Worm (Caenorhabditis elegans) whole organism, L4 larva: ENCODE results near the gene crn-6.

Experiments
- T20F7.1 ChIP-seq: fragments of 200-800 bp; sonication (Bioruptor generic); optimal IDR thresholded peaks from 2 replicates; lab custom pipeline; 2018; ENCODE audit warnings: mild to moderate bottlenecking, missing genetic modification characterization, missing compliant biosample characterization
- T26A8.4 ChIP-seq: fragments of 200-800 bp; sonication (Bioruptor generic); IDR thresholded peaks from 2 replicates; pipeline ENCODE4 v1.3.6; 2022; ENCODE audit warnings: missing genetic modification characterization, missing compliant biosample characterization
- Y48G9A.11 ChIP-seq: fragments of 200-800 bp; sonication (Bioruptor generic); IDR thresholded peaks from 2 replicates; pipeline ENCODE4 v1.3.6; 2022; ENCODE audit warnings: missing genetic modification reagents, missing genetic modification characterization, missing compliant biosample characterization
- aha-1 ChIP-seq: fragments of 150-350 bp; peaks from one replicate; lab custom pipeline; 2014; ENCODE audit warnings: missing biosample characterization, missing genetic modification characterization
- aly-2 ChIP-seq: sonication (generic microtip); optimal IDR thresholded peaks from 2 replicates; lab custom pipeline; 2018; ENCODE audit warnings: missing biosample characterization, missing genetic modification characterization
- ama-1 ChIP-seq: fragments of 150-350 bp; optimal IDR thresholded peaks from 2 replicates; lab custom pipeline; 2014; ENCODE audit warnings: inconsistent platforms, mixed read lengths
- arid-1 ChIP-seq: fragments of 200-800 bp; sonication (Bioruptor generic); conservative IDR thresholded peaks from 2 replicates; pipeline ENCODE4 v1.3.6; 2022; ENCODE audit warnings: missing genetic modification reagents, missing genetic modification characterization, missing compliant biosample characterization
- ceh-32 ChIP-seq: sonication (generic microtip); optimal IDR thresholded peaks from 2 replicates; lab custom pipeline; 2016; ENCODE audit warnings: mild to moderate bottlenecking, missing genetic modification characterization, missing compliant biosample characterization; ENCODE audit not compliant: poor library complexity
- ceh-44 ChIP-seq: fragments of 200-800 bp; sonication (Bioruptor generic); IDR thresholded peaks from 2 replicates; pipeline ENCODE4 v1.3.6; 2022; ENCODE audit warnings: missing genetic modification reagents, missing genetic modification characterization, missing compliant biosample characterization
- daf-8 ChIP-seq: fragments of 200-800 bp; sonication (Bioruptor generic); IDR thresholded peaks from 2 replicates; pipeline ENCODE4 v1.3.6; 2022; ENCODE audit warnings: missing genetic modification characterization, missing compliant biosample characterization
- dmd-6 ChIP-seq: fragments of 200-800 bp; sonication (Bioruptor generic); IDR thresholded peaks from 2 replicates; pipeline ENCODE4 v1.3.6; 2022; ENCODE audit warnings: missing genetic modification reagents, missing genetic modification characterization, missing compliant biosample characterization
- dmd-8 ChIP-seq: fragments of 200-800 bp; sonication (Bioruptor generic); IDR thresholded peaks from 2 replicates; pipeline ENCODE4 v1.3.6; 2022; ENCODE audit warnings: missing genetic modification characterization, missing compliant biosample characterization
- egl-27 ChIP-seq: sonication (generic microtip); optimal IDR thresholded peaks from 3 replicates; lab custom pipeline; 2017; ENCODE audit warnings: missing biosample characterization, missing genetic modification reagents, missing genetic modification characterization
- hlh-11 ChIP-seq: fragments of 200-800 bp; sonication (Bioruptor generic); optimal IDR thresholded peaks from 2 replicates; lab custom pipeline; 2018; ENCODE audit warnings: mild to moderate bottlenecking, missing genetic modification characterization, missing compliant biosample characterization
- hlh-30 ChIP-seq: sonication (generic microtip); optimal IDR thresholded peaks from 2 replicates; lab custom pipeline; 2017; ENCODE audit warnings: antibody characterized with exemption, mild to moderate bottlenecking, missing genetic modification characterization, missing compliant biosample characterization; ENCODE audit not compliant: insufficient read depth
- lim-7 ChIP-seq: fragments of 200-800 bp; sonication (Bioruptor generic); IDR thresholded peaks from 2 replicates; pipeline ENCODE4 v1.3.6; 2022; ENCODE audit warnings: missing genetic modification characterization, missing compliant biosample characterization
- lin-1 ChIP-seq: fragments of 200-800 bp; sonication (Bioruptor generic); IDR thresholded peaks from 2 replicates; pipeline ENCODE4 v1.3.6; 2022; ENCODE audit warnings: missing genetic modification reagents, missing genetic modification characterization, missing compliant biosample characterization
- lin-15B ChIP-seq: fragments of 150-350 bp; sonication (generic microtip); optimal IDR thresholded peaks from 3 replicates; lab custom pipeline; 2014; ENCODE audit warnings: missing biosample characterization, missing genetic modification characterization
- lin-29 ChIP-seq: fragments of 200-800 bp; sonication (Bioruptor generic); IDR thresholded peaks from 2 replicates; pipeline ENCODE4 v1.3.6; 2022; ENCODE audit warnings: missing genetic modification reagents, missing genetic modification characterization, missing compliant biosample characterization
- lin-38 ChIP-seq: fragments of 200-800 bp; sonication (Bioruptor generic); IDR thresholded peaks from 2 replicates; pipeline ENCODE4 v1.3.6; 2022; ENCODE audit warnings: missing genetic modification reagents, missing genetic modification characterization, missing compliant biosample characterization
- lin-39 ChIP-seq: fragments of 150-350 bp; optimal IDR thresholded peaks from 2 replicates; lab custom pipeline; 2014; ENCODE audit warnings: missing biosample characterization, missing genetic modification reagents, missing genetic modification characterization
- madf-5 ChIP-seq, 2 experiments: fragments of 200-800 bp; sonication (Bioruptor generic); IDR thresholded peaks; 2 replicates each; pipeline ENCODE4 v1.3.6; 2022; ENCODE audit warnings: missing compliant biosample characterization in 2 of 2, missing genetic modification characterization in 2 of 2
- mdl-1 ChIP-seq, 2 experiments: fragments of 150-350 bp in 1 of 2; sonication (generic microtip) in 1 of 2; optimal IDR thresholded peaks; 2 replicates each; lab custom pipeline; 2014 to 2017; ENCODE audit warnings: missing biosample characterization in 2 of 2, missing genetic modification characterization in 2 of 2
- mes-2 ChIP-seq: sonication (generic microtip); optimal IDR thresholded peaks from 2 replicates; lab custom pipeline; 2016; ENCODE audit warnings: missing genotype, mild to moderate bottlenecking, missing genetic modification characterization, missing compliant biosample characterization; ENCODE audit not compliant: poor library complexity, severe bottlenecking
- mxl-3 ChIP-seq: fragments of 200-800 bp; sonication (Bioruptor generic); optimal IDR thresholded peaks from 2 replicates; lab custom pipeline; 2018; ENCODE audit warnings: mild to moderate bottlenecking, missing genetic modification characterization, missing compliant biosample characterization
- nhr-111 ChIP-seq: fragments of 200-800 bp; sonication (Bioruptor generic); optimal IDR thresholded peaks from 2 replicates; lab custom pipeline; 2018; ENCODE audit warnings: mild to moderate bottlenecking, missing genetic modification characterization, missing compliant biosample characterization
- nhr-28 ChIP-seq: fragments of 150-350 bp; optimal IDR thresholded peaks from 2 replicates; lab custom pipeline; 2014; ENCODE audit warnings: missing biosample characterization, missing genetic modification characterization
- nhr-42 ChIP-seq: fragments of 200-800 bp; sonication (Bioruptor generic); IDR thresholded peaks from 2 replicates; pipeline ENCODE4 v1.3.6; 2022; ENCODE audit warnings: missing genetic modification characterization, missing compliant biosample characterization
- nhr-77 ChIP-seq: fragments of 150-350 bp; optimal IDR thresholded peaks from 2 replicates; lab custom pipeline; 2014; ENCODE audit warnings: missing biosample characterization, missing genetic modification characterization
- rbr-2 ChIP-seq: sonication (generic microtip); optimal IDR thresholded peaks from 2 replicates; lab custom pipeline; 2016; ENCODE audit warnings: missing genotype, missing genetic modification characterization, missing compliant biosample characterization
- saeg-2 ChIP-seq: fragments of 200-800 bp; sonication (Bioruptor generic); IDR thresholded peaks from 2 replicates; pipeline ENCODE4 v1.3.6; 2022; ENCODE audit warnings: missing genetic modification reagents, missing genetic modification characterization, missing compliant biosample characterization
- set-16 ChIP-seq: fragments of 200-800 bp; sonication (Bioruptor generic); IDR thresholded peaks from 2 replicates; pipeline ENCODE4 v1.3.6; 2022; ENCODE audit warnings: missing genetic modification reagents, missing genetic modification characterization, missing compliant biosample characterization
- unc-62 ChIP-seq, 3 experiments: fragments of 150-350 bp in 1 of 3; sonication (generic microtip); optimal IDR thresholded peaks in 2 of 3; peaks in 1 of 3; 1 replicate in 1 of 3; 2 replicates in 2 of 3; lab custom pipeline; 2014 to 2017; ENCODE audit warnings: missing biosample characterization in 3 of 3, missing genetic modification characterization in 3 of 3, missing genetic modification reagents in 3 of 3, missing genotype in 1 of 3
- zfp-3 ChIP-seq: fragments of 200-800 bp; sonication (Bioruptor generic); conservative IDR thresholded peaks from 2 replicates; pipeline ENCODE4 v1.3.6; 2022; ENCODE audit warnings: missing genetic modification reagents, missing genetic modification characterization, missing compliant biosample characterization
- zip-11 ChIP-seq: fragments of 200-800 bp; sonication (Bioruptor generic); IDR thresholded peaks from 2 replicates; pipeline ENCODE4 v1.3.6; 2022; ENCODE audit warnings: missing genetic modification characterization, missing compliant biosample characterization

The crn-6 gene

DNA sequence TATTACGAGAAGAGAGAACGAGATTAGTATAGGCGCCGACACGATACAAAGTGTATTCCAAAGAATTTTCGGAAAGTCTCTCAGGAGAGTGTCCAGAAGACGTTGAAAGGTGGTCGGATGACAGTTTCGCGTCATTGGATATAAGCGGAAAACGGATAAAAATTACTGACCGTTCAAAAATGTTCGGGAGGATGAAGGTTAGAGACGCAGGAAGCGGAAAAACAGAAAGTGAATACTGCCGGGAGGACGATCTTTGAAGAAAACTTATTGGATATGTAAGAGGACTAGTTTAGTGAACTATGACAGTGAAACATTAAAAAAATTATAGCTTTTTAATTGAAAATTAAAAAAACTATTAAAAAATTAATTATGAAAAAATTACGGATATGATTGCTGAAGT is 32.0 kb upstream of the crn-6 start:
- no peak for TF ChIP-seq ceh-32 (tag; lab: Kevin White, UChicago)
- no peak for TF ChIP-seq zip-11 (GFP tag; lab: Robert Waterston, UW)
- no peak for TF ChIP-seq lin-38 (GFP tag; lab: Robert Waterston, UW)
- TF ChIP-seq, all 104 proteins: peak for 0

DNA sequence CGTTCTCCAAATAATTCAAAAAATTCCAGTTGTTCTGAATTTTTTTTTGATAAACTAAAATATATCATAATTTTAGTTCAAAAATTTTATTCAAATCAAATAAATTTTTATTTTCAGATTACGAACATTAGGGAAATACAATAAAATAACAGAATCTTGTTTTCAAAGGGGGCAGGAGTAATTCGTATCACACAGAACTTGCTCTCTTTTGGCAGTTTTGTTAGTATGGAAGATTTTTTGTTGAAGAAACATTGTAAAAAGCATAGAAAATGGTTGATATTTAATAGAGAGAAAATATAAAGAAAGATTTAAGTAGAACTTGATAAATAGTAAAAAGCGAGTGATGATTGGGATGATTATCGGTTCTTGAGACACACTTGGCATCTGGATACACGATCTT is 30.3 kb upstream of the crn-6 start:
- TF ChIP-seq ceh-44 (no peak), unc-62 (GFP tag; optimal IDR thresholded peaks at IDR 0.05 in 1 of 2; lab: Kevin White, UChicago) (peak in 1 of 2 experiments; percentile 95), unc-62 (tag; optimal IDR thresholded peaks at IDR 0.05; lab: Kevin White, UChicago) (no peak), nhr-77 (tag; lab: Kevin White, UChicago) (no peak)

- TF ChIP-seq lin-29 (GFP tag; lab: Robert Waterston, UW) (no peak), unc-62 (GFP tag; optimal IDR thresholded peaks at IDR 0.05 in 1 of 2; lab: Kevin White, UChicago) (peak in 1 of 2 experiments; percentile 92), unc-62 (tag; optimal IDR thresholded peaks at IDR 0.05; lab: Kevin White, UChicago) (no peak)
- TF ChIP-seq, all 104 proteins: peak for 1
Measured at ce11 chrIII:9337968-9338367, 29.1 kb upstream of the crn-6 start.

ce11 chrIII:9340025-9340424 is 27.0 kb upstream of the crn-6 start:
- TF ChIP-seq unc-62 (GFP tag; optimal IDR thresholded peaks at IDR 0.05 in 1 of 2; lab: Kevin White, UChicago) (peak in 1 of 2 experiments; percentile 93), unc-62 (tag; optimal IDR thresholded peaks at IDR 0.05; lab: Kevin White, UChicago) (no peak), lin-39 (tag; lab: Kevin White, UChicago) (no peak), lin-38 (GFP tag; lab: Robert Waterston, UW) (no peak), zfp-3 (GFP tag; lab: Robert Waterston, UW) (no peak)
- TF ChIP-seq, all 104 proteins: peak for 1

- TF ChIP-seq aly-2 (tag; lab: Kevin White, UChicago) = no peak
- TF ChIP-seq ama-1 (lab: Kevin White, UChicago) = no peak
- TF ChIP-seq nhr-111 = no peak
- no peak for TF ChIP-seq mxl-3 (GFP tag; lab: Kevin White, UChicago)
- TF ChIP-seq mdl-1 (tag; optimal IDR thresholded peaks at IDR 0.05; lab: Kevin White, UChicago) = no peak
- no peak for TF ChIP-seq madf-5 (GFP tag; IDR thresholded peaks at IDR 0.05; lab: Robert Waterston, UW)
- no peak for TF ChIP-seq lim-7 (GFP tag; lab: Robert Waterston, UW)
- TF ChIP-seq, all 104 proteins: peak for 0
Measured at ce11 chrIII:9344347-9344746, 22.7 kb upstream of the crn-6 start, which contains the start of gene emb-9. emb-9 (minus strand) TSS chrIII:9344447.

- TF ChIP-seq hlh-11 (tag; lab: Kevin White, UChicago) (peak; percentile 16), daf-8 (GFP tag; lab: Robert Waterston, UW) (no peak), egl-27 (tag; lab: Kevin White, UChicago) (no peak), unc-62 (GFP tag; optimal IDR thresholded peaks at IDR 0.05 in 1 of 2; lab: Kevin White, UChicago) (peak in 1 of 2 experiments; percentile 83), unc-62 (tag; optimal IDR thresholded peaks at IDR 0.05; lab: Kevin White, UChicago) (no peak)
Measured at ce11 chrIII:9346114-9346513, 21.0 kb upstream of the crn-6 start.

ce11 chrIII:9346722-9347121 is 20.3 kb upstream of the crn-6 start:
- peak; percentile 35 for TF ChIP-seq hlh-11 (tag; lab: Kevin White, UChicago)
- TF ChIP-seq aha-1 = peak; percentile 53
- TF ChIP-seq saeg-2 (GFP tag; lab: Robert Waterston, UW) = no peak
- TF ChIP-seq mes-2 (tag; lab: Kevin White, UChicago) = peak; percentile 17
- TF ChIP-seq lin-1 (GFP tag; lab: Robert Waterston, UW) = no peak
- TF ChIP-seq set-16 (GFP tag; lab: Robert Waterston, UW) = peak; percentile 34; the same call in 1 of the 2 replicates

DNA sequence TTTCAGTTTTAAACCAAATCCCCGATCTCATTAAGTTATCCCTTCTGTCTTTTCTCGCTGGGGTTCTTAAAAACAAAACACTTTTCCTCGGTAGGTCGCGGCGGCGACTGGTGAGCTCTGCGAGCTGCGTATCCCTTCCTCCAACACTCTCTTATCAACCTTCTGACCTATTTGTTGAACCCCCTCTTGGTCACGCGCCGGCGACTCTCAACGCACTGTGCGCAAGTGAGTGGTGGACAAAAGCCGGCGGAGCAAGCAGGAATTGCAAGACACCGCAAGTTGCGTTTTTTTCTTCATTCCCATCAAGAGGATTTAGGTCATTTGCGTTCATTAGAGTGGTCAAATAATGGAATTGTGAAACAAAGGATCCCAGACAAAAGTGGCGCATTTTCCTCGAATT is 13.3 kb upstream of the crn-6 start:
- no peak for TF ChIP-seq dmd-8
- TF ChIP-seq dmd-6 (GFP tag; lab: Robert Waterston, UW) = no peak
- TF ChIP-seq mxl-3 (GFP tag; lab: Kevin White, UChicago) = no peak
- peak; percentile 53 for TF ChIP-seq set-16 (GFP tag; lab: Robert Waterston, UW)
- no peak for TF ChIP-seq zip-11 (GFP tag; lab: Robert Waterston, UW)
- peak; percentile 79 for TF ChIP-seq hlh-30 (tag; lab: Kevin White, UChicago)
- TF ChIP-seq nhr-28 (tag; lab: Kevin White, UChicago) = no peak
- no peak for TF ChIP-seq nhr-42 (GFP tag; lab: Robert Waterston, UW)
- no peak for TF ChIP-seq lin-29 (GFP tag; lab: Robert Waterston, UW)
- no peak for TF ChIP-seq T20F7.1 (GFP tag; lab: Kevin White, UChicago)
- TF ChIP-seq lin-38 (GFP tag; lab: Robert Waterston, UW) = no peak
- no peak for TF ChIP-seq rbr-2
- no peak for TF ChIP-seq arid-1 (GFP tag; lab: Robert Waterston, UW)
- TF ChIP-seq Y48G9A.11 = no peak
- no peak for TF ChIP-seq lin-15B (tag; lab: Kevin White, UChicago)
- TF ChIP-seq hlh-11 (tag; lab: Kevin White, UChicago) = peak; percentile 26
- no peak for TF ChIP-seq T26A8.4 (GFP tag; lab: Robert Waterston, UW)
